Fruit fly (Drosophila melanogaster): ENCODE measurements around the gene Rtel1.

Rtel1 gene

dm6 chrX:5764001-5764892, 16.7 kb downstream of the Rtel1 start, which contains the start of the genes MAPk-Ak2 and CG42699 (continued):
- TF ChIP-seq sob (GFP tag; IDR thresholded peaks at IDR 0.05) (peak; percentile 79), CG15696 (tag; optimal IDR thresholded peaks at IDR 0.05) (peak; percentile 89), hb (GFP tag; IDR thresholded peaks at IDR 0.05; ENCODE audit: partially characterized antibody) (peak; percentile 82), ind (GFP tag; optimal IDR thresholded peaks at IDR 0.05) (peak; percentile 21), Asciz (GFP tag; optimal IDR thresholded peaks at IDR 0.05) (peak; percentile 88), dmrt99B (tag; optimal IDR thresholded peaks at IDR 0.05) (peak; percentile 66), CkIIα-i1 (GFP tag; IDR thresholded peaks at IDR 0.05) (no peak), lola (GFP tag; optimal IDR thresholded peaks at IDR 0.05) (peak in 1 of 3 experiments; percentile 64), CG32772 (GFP tag; IDR thresholded peaks at IDR 0.05) (peak; percentile 45; the same call in 1 of the 2 replicates), gem (tag; optimal IDR thresholded peaks at IDR 0.05) (peak; percentile 69), CG14050 (GFP tag; IDR thresholded peaks at IDR 0.05) (no peak), dysf (GFP tag; IDR thresholded peaks at IDR 0.05) (peak; percentile 31; the same call in 1 of the 3 replicates), Bdp1 (GFP tag; optimal IDR thresholded peaks at IDR 0.05) (peak; percentile 71), pita (GFP tag; optimal IDR thresholded peaks at IDR 0.05) (no peak), CG2875 (GFP tag; optimal IDR thresholded peaks at IDR 0.05) (peak; percentile 88), CG17568 (GFP tag; optimal IDR thresholded peaks at IDR 0.05) (peak; percentile 91), Adf1 (GFP tag; IDR thresholded peaks at IDR 0.05) (peak; percentile 36), HHEX (GFP tag; optimal IDR thresholded peaks at IDR 0.05) (peak; percentile 87), chif (GFP tag; optimal IDR thresholded peaks at IDR 0.05) (peak; percentile 68 to 69), CG6765 (GFP tag; optimal IDR thresholded peaks at IDR 0.05) (peak; percentile 82), rib (GFP tag; IDR thresholded peaks at IDR 0.05) (0 out of 2 replicates have a peak, but pooled peaks have one; percentile 15), Optix (GFP tag; IDR thresholded peaks at IDR 0.05) (no peak; the same call in 2 of the 3 replicates), ATbp (GFP tag; optimal IDR thresholded peaks at IDR 0.05) (peak; percentile 88), CG9215 (GFP tag; IDR thresholded peaks at IDR 0.05) (no peak), CG2120 (GFP tag; optimal IDR thresholded peaks at IDR 0.05) (peak; percentile 77), CG7987 (GFP tag; optimal IDR thresholded peaks at IDR 0.05) (peak; percentile 95), en (GFP tag; optimal IDR thresholded peaks at IDR 0.05) (no peak), HmgZ (tag; optimal IDR thresholded peaks at IDR 0.05) (peak; percentile 75), pan (optimal IDR thresholded peaks at IDR 0.05) (no peak), pan (GFP tag; optimal IDR thresholded peaks at IDR 0.05 in 1 of 2, IDR thresholded peaks at IDR 0.05 in 1 of 2) (peak in 1 of 2 experiments; percentile 69), CG5180 (GFP tag; optimal IDR thresholded peaks at IDR 0.05) (peak; percentile 78), CG7786 (GFP tag; optimal IDR thresholded peaks at IDR 0.05) (peak; percentile 56), CG3163 (GFP tag; optimal IDR thresholded peaks at IDR 0.05) (peak; percentile 67), Gug (GFP tag; IDR thresholded peaks at IDR 0.05) (no peak), CG10321 (GFP tag; IDR thresholded peaks at IDR 0.05) (peak; percentile 62), CG3407 (GFP tag; optimal IDR thresholded peaks at IDR 0.05) (peak; percentile 90), p53 (GFP tag; optimal IDR thresholded peaks at IDR 0.05) (peak; percentile 59), D (optimal IDR thresholded peaks at IDR 0.05) (no peak), D (GFP tag; optimal IDR thresholded peaks at IDR 0.05) (peak; percentile 74), dmrt11E (tag; optimal IDR thresholded peaks at IDR 0.05) (peak; percentile 55), CG11247 (GFP tag; IDR thresholded peaks at IDR 0.05) (peak; percentile 63), CG13775 (GFP tag; optimal IDR thresholded peaks at IDR 0.05) (peak; percentile 47), zfh1 (GFP tag; IDR thresholded peaks at IDR 0.05) (peak; percentile 78), CG17328 (GFP tag; IDR thresholded peaks at IDR 0.05) (peak; percentile 42; the same call in 1 of the 2 replicates), gsb (GFP tag; IDR thresholded peaks at IDR 0.05) (0 out of 2 replicates have a peak, but pooled peaks have one; percentile 36), CG6175 (GFP tag; IDR thresholded peaks at IDR 0.05) (no peak), CG8281 (tag; optimal IDR thresholded peaks at IDR 0.05) (peak; percentile 52), NC2α (GFP tag; optimal IDR thresholded peaks at IDR 0.05) (peak; percentile 55)

All from whole organism, embryonic.